Fruit fly (Drosophila melanogaster): ENCODE results near the gene Mat89Ba.

Gene Mat89Ba

dm6 chr3R:16245298-16246098 lies 26.7 kb downstream of the Mat89Ba start:
- no peak for TF ChIP-seq pan (optimal IDR thresholded peaks at IDR 0.05)
- no peak for TF ChIP-seq psq (optimal IDR thresholded peaks at IDR 0.05)
- no peak for TF ChIP-seq usp (GFP tag; optimal IDR thresholded peaks at IDR 0.05)
- TF ChIP-seq Dll (optimal IDR thresholded peaks at IDR 0.05): peak; percentile 72
- TF ChIP-seq CG8478 (optimal IDR thresholded peaks at IDR 0.05): no peak
- TF ChIP-seq EcR (GFP tag; optimal IDR thresholded peaks at IDR 0.05): no peak

- no peak for TF ChIP-seq psq (optimal IDR thresholded peaks at IDR 0.05)
- TF ChIP-seq Dll (optimal IDR thresholded peaks at IDR 0.05): peak; percentile 67
- no peak for TF ChIP-seq EcR (GFP tag; optimal IDR thresholded peaks at IDR 0.05)
- no peak for TF ChIP-seq usp (GFP tag; optimal IDR thresholded peaks at IDR 0.05)
Observed at dm6 chr3R:16244241-16244977, 27.8 kb downstream of the Mat89Ba start.

- TF ChIP-seq EcR (GFP tag; optimal IDR thresholded peaks at IDR 0.05) (peak in 1 of 2 experiments; percentile 44), Dll (optimal IDR thresholded peaks at IDR 0.05) (peak; percentile 97), CG8478 (optimal IDR thresholded peaks at IDR 0.05) (peak; percentile 91), usp (GFP tag; optimal IDR thresholded peaks at IDR 0.05) (no peak)
Observed at dm6 chr3R:16242461-16242934, 29.7 kb downstream of the Mat89Ba start.

- no peak for TF ChIP-seq pan (optimal IDR thresholded peaks at IDR 0.05)
- TF ChIP-seq EcR (GFP tag; optimal IDR thresholded peaks at IDR 0.05): no peak
- TF ChIP-seq CG8478 (optimal IDR thresholded peaks at IDR 0.05): no peak
- TF ChIP-seq usp (GFP tag; optimal IDR thresholded peaks at IDR 0.05): no peak
- TF ChIP-seq Dll (optimal IDR thresholded peaks at IDR 0.05): no peak
- TF ChIP-seq psq (optimal IDR thresholded peaks at IDR 0.05): no peak
Observed at dm6 chr3R:16241822-16242221, 30.4 kb downstream of the Mat89Ba start.

dm6 chr3R:16241102-16241779 lies 31.0 kb downstream of the Mat89Ba start:
- TF ChIP-seq Dll (optimal IDR thresholded peaks at IDR 0.05): peak; percentile 46
- no peak for TF ChIP-seq CG8478 (optimal IDR thresholded peaks at IDR 0.05)

dm6 chr3R:16240478-16241101 lies 31.6 kb downstream of the Mat89Ba start:
- TF ChIP-seq EcR (GFP tag; optimal IDR thresholded peaks at IDR 0.05) (no peak), pan (optimal IDR thresholded peaks at IDR 0.05) (no peak), CG8478 (optimal IDR thresholded peaks at IDR 0.05) (no peak), Dll (optimal IDR thresholded peaks at IDR 0.05) (no peak), psq (optimal IDR thresholded peaks at IDR 0.05) (no peak), usp (GFP tag; optimal IDR thresholded peaks at IDR 0.05) (no peak)

dm6 chr3R:16239304-16239703 lies 32.9 kb downstream of the Mat89Ba start:
- TF ChIP-seq pan (optimal IDR thresholded peaks at IDR 0.05) (no peak), usp (GFP tag; optimal IDR thresholded peaks at IDR 0.05) (no peak), EcR (GFP tag; optimal IDR thresholded peaks at IDR 0.05) (no peak), psq (optimal IDR thresholded peaks at IDR 0.05) (no peak), CG8478 (optimal IDR thresholded peaks at IDR 0.05) (no peak), Dll (optimal IDR thresholded peaks at IDR 0.05) (no peak)

- TF ChIP-seq psq (optimal IDR thresholded peaks at IDR 0.05) (no peak), EcR (GFP tag; optimal IDR thresholded peaks at IDR 0.05) (peak; percentile 55 to 65)
Observed at dm6 chr3R:16238016-16238710, 34.1 kb downstream of the Mat89Ba start.

- TF ChIP-seq pan (optimal IDR thresholded peaks at IDR 0.05) (no peak), psq (optimal IDR thresholded peaks at IDR 0.05) (no peak), EcR (GFP tag; optimal IDR thresholded peaks at IDR 0.05) (peak in 1 of 2 experiments; percentile 59), CG8478 (optimal IDR thresholded peaks at IDR 0.05) (no peak), Dll (optimal IDR thresholded peaks at IDR 0.05) (no peak), usp (GFP tag; optimal IDR thresholded peaks at IDR 0.05) (no peak)
Observed at dm6 chr3R:16236713-16237641, 35.2 kb downstream of the Mat89Ba start.

- TF ChIP-seq psq (optimal IDR thresholded peaks at IDR 0.05) (no peak), EcR (GFP tag; optimal IDR thresholded peaks at IDR 0.05) (peak in 1 of 2 experiments; percentile 82)
Observed at dm6 chr3R:16235941-16236712, 36.1 kb downstream of the Mat89Ba start.
